Fruit fly (Drosophila melanogaster): Measurements from ENCODE around the gene CG32069.

Gene CG32069

DNA sequence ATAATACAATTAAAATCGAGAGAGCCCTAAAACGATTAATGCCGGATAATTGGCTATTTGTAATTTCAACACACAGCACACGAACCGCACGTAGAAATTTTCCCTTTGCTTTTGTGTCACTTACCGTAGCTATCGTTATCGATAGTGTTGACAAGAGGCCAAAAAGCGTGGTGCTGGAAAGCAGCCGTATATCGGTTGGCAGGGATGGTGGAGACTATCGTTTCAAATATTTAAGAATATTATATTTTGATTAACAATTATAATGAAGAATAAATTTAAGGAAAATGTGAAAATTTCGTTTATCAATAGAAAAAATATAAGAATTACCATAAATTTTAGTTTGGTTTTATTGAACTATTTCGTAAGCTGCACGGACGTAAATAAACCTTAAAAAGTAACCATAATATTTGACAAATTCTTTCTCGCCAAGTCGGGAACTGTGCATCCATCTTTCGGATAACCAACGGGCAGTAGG is 30.7 kb upstream of the CG32069 start, which contains the start of gene JIL-1 (continued):
- peak; percentile 66 for TF ChIP-seq esn (GFP tag; optimal IDR thresholded peaks at IDR 0.05)
- no peak for TF ChIP-seq CG9139 (GFP tag; optimal IDR thresholded peaks at IDR 0.05)
- peak; percentile 25 for TF ChIP-seq CG10669 (GFP tag; optimal IDR thresholded peaks at IDR 0.05)
- no peak for TF ChIP-seq fd59A (GFP tag; optimal IDR thresholded peaks at IDR 0.05)
- peak; percentile 72 for TF ChIP-seq lz (GFP tag; optimal IDR thresholded peaks at IDR 0.05)
- peak; percentile 45; the same call in 1 of the 2 replicates for TF ChIP-seq CG15336 (GFP tag; IDR thresholded peaks at IDR 0.05)
- TF ChIP-seq Hr38 (GFP tag; optimal IDR thresholded peaks at IDR 0.05) = no peak
- TF ChIP-seq net (GFP tag; optimal IDR thresholded peaks at IDR 0.05) = peak; percentile 33
- no peak for TF ChIP-seq CG4318 (GFP tag; optimal IDR thresholded peaks at IDR 0.05)
- TF ChIP-seq Smox (GFP tag; optimal IDR thresholded peaks at IDR 0.05) = peak; percentile 55
- TF ChIP-seq acj6 (GFP tag; optimal IDR thresholded peaks at IDR 0.05) = peak; percentile 39
- TF ChIP-seq CG7368 (GFP tag; optimal IDR thresholded peaks at IDR 0.05) = peak; percentile 20
- TF ChIP-seq Sox15 (GFP tag; optimal IDR thresholded peaks at IDR 0.05) = peak; percentile 23
- no peak for TF ChIP-seq Lpt (GFP tag; optimal IDR thresholded peaks at IDR 0.05)
- TF ChIP-seq CG6808 (GFP tag; optimal IDR thresholded peaks at IDR 0.05) = no peak
- TF ChIP-seq CG32006 (GFP tag; optimal IDR thresholded peaks at IDR 0.05) = peak; percentile 33
- TF ChIP-seq CG10631 (GFP tag; optimal IDR thresholded peaks at IDR 0.05) = peak; percentile 53
- peak; percentile 1 for TF ChIP-seq dsx (GFP tag; optimal IDR thresholded peaks at IDR 0.05; ENCODE audit: poor library complexity, severe bottlenecking)
- TF ChIP-seq CG3919 (GFP tag; optimal IDR thresholded peaks at IDR 0.05) = peak; percentile 57
- peak; percentile 53 for TF ChIP-seq Sox14 (GFP tag; optimal IDR thresholded peaks at IDR 0.05)
- peak; percentile 48 for TF ChIP-seq Hr39 (GFP tag; optimal IDR thresholded peaks at IDR 0.05)
- peak; percentile 34 for TF ChIP-seq Hr4 (GFP tag; optimal IDR thresholded peaks at IDR 0.05)
- no peak for TF ChIP-seq CG8119 (GFP tag; IDR thresholded peaks at IDR 0.05)
- TF ChIP-seq CG16779 (tag; optimal IDR thresholded peaks at IDR 0.05) = no peak
- TF ChIP-seq CG6854 (GFP tag; optimal IDR thresholded peaks at IDR 0.05) = no peak
- peak; percentile 41 for TF ChIP-seq achi (GFP tag; optimal IDR thresholded peaks at IDR 0.05)
- TF ChIP-seq Eip78C (GFP tag) = peak; percentile 79
- TF ChIP-seq Met (GFP tag; optimal IDR thresholded peaks at IDR 0.05) = peak; percentile 53
- TF ChIP-seq svp (GFP tag) = peak; percentile 76
- TF ChIP-seq Eip75B (GFP tag; optimal IDR thresholded peaks at IDR 0.05) = peak; percentile 41

- peak; percentile 28 for TF ChIP-seq vri (GFP tag; optimal IDR thresholded peaks at IDR 0.05)
- TF ChIP-seq net (GFP tag; optimal IDR thresholded peaks at IDR 0.05) = no peak
These were observed 30.2 kb upstream of the CG32069 start for dm6 chr3L:11092610-11092961.

- TF ChIP-seq CG11294 (GFP tag; IDR thresholded peaks at IDR 0.05) = 0 out of 2 replicates have a peak, but pooled peaks have one; percentile 9
- peak; percentile 76 for TF ChIP-seq topi (GFP tag; optimal IDR thresholded peaks at IDR 0.05)
- TF ChIP-seq CG31627 (GFP tag; optimal IDR thresholded peaks at IDR 0.05) = peak; percentile 73
- TF ChIP-seq dac (GFP tag; optimal IDR thresholded peaks at IDR 0.05) = no peak
- TF ChIP-seq CG1621 (tag; optimal IDR thresholded peaks at IDR 0.05) = peak; percentile 21
- peak; percentile 45 for TF ChIP-seq net (GFP tag; optimal IDR thresholded peaks at IDR 0.05)
- peak; percentile 40 for TF ChIP-seq fd85E (GFP tag; optimal IDR thresholded peaks at IDR 0.05)
- TF ChIP-seq CG10669 (GFP tag; optimal IDR thresholded peaks at IDR 0.05) = peak; percentile 33
- TF ChIP-seq CG11902 (GFP tag; optimal IDR thresholded peaks at IDR 0.05) = peak; percentile 28
- TF ChIP-seq spab (GFP tag; optimal IDR thresholded peaks at IDR 0.05) = peak; percentile 35
- peak; percentile 57 for TF ChIP-seq acj6 (GFP tag; optimal IDR thresholded peaks at IDR 0.05)
- no peak for TF ChIP-seq dsx (GFP tag; optimal IDR thresholded peaks at IDR 0.05; ENCODE audit: poor library complexity, severe bottlenecking)
- TF ChIP-seq svp (GFP tag) = peak; percentile 73
- TF ChIP-seq Hr4 (GFP tag; optimal IDR thresholded peaks at IDR 0.05) = peak; percentile 7
- peak; percentile 48 for TF ChIP-seq CG9139 (GFP tag; optimal IDR thresholded peaks at IDR 0.05)
- peak; percentile 42 for TF ChIP-seq fkh (GFP tag; optimal IDR thresholded peaks at IDR 0.05)
- peak; percentile 66 for TF ChIP-seq pdm3 (GFP tag; optimal IDR thresholded peaks at IDR 0.05)
- peak; percentile 95 for TF ChIP-seq vri (GFP tag; optimal IDR thresholded peaks at IDR 0.05)
- TF ChIP-seq CG16779 (tag; optimal IDR thresholded peaks at IDR 0.05) = peak; percentile 19
- peak; percentile 15 for TF ChIP-seq Blimp-1 (GFP tag; optimal IDR thresholded peaks at IDR 0.05)
- TF ChIP-seq Lpt (GFP tag; optimal IDR thresholded peaks at IDR 0.05) = peak; percentile 9
- TF ChIP-seq CG8119 (GFP tag; IDR thresholded peaks at IDR 0.05) = peak; percentile 39; the same call in 1 of the 3 replicates
- peak; percentile 37 for TF ChIP-seq CG32006 (GFP tag; optimal IDR thresholded peaks at IDR 0.05)
- peak; percentile 84 for TF ChIP-seq Eip78C (GFP tag)
- TF ChIP-seq CG8319 (GFP tag; optimal IDR thresholded peaks at IDR 0.05) = peak; percentile 59
- peak; percentile 53 for TF ChIP-seq CG8632 (GFP tag; optimal IDR thresholded peaks at IDR 0.05)
- TF ChIP-seq CG15336 (GFP tag; IDR thresholded peaks at IDR 0.05) = 0 out of 2 replicates have a peak, but pooled peaks have one; percentile 28
- TF ChIP-seq CG7368 (GFP tag; optimal IDR thresholded peaks at IDR 0.05) = peak; percentile 54
- TF ChIP-seq CG4318 (GFP tag; optimal IDR thresholded peaks at IDR 0.05) = no peak
- TF ChIP-seq Ets21C (GFP tag; optimal IDR thresholded peaks at IDR 0.05) = peak; percentile 42
These were observed 29.7 kb upstream of the CG32069 start for dm6 chr3L:11091943-11092609.

Measured in whole organism, prepupa.